Worm (Caenorhabditis elegans) whole organism, L2 larva: ENCODE data around the gene abu-2.

Experiments used
- ceh-16 ChIP-seq: fragments of 150-350 bp; optimal IDR thresholded peaks from 2 replicates; lab custom pipeline; 2014; ENCODE audit warnings: missing biosample characterization, missing genetic modification characterization
- nhr-21 ChIP-seq: fragments of 150-350 bp; optimal IDR thresholded peaks from 2 replicates; lab custom pipeline; 2014; ENCODE audit warnings: missing biosample characterization, missing genetic modification characterization
- nhr-23 ChIP-seq: fragments of 150-350 bp; optimal IDR thresholded peaks from 2 replicates; lab custom pipeline; 2014; ENCODE audit warnings: missing biosample characterization, missing genetic modification reagents, missing genetic modification characterization
- nhr-25 ChIP-seq: fragments of 150-350 bp; sonication (generic microtip); optimal IDR thresholded peaks from 3 replicates; lab custom pipeline; 2014; ENCODE audit warnings: missing biosample characterization, missing genetic modification characterization

DNA sequence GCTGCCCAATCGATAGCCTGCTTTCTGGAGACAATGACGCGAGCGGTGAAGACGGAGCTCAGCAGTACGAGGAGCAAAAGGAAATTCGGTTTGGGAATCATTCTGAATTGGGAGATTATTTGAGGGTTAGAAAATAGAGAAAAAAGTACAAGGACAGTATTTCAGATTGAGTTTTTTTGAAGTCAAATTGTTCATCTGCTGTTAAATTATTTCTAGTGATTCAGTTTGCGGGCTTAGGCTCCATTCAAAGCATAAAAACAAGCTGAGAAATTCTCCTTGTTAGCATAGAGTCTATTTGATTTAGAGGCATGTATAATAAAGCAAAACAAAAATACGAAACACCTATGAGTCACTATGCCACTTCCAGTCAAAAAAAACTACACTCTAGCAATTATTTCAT, 43.0 kb downstream of the abu-2 start, which contains the start of gene dgn-2:
- no peak for TF ChIP-seq nhr-23 (tag; lab: Kevin White, UChicago)
- TF ChIP-seq ceh-16 (tag; lab: Kevin White, UChicago), result no peak
- no peak for TF ChIP-seq nhr-25 (tag; lab: Kevin White, UChicago)
- no peak for TF ChIP-seq nhr-21 (tag; lab: Kevin White, UChicago)
